Fruit fly (Drosophila melanogaster): ENCODE data around the gene CG7778.
A peak's percentile ranks its signal among the peaks of the same experiment; 100 is the strongest.

Gene CG7778

DNA sequence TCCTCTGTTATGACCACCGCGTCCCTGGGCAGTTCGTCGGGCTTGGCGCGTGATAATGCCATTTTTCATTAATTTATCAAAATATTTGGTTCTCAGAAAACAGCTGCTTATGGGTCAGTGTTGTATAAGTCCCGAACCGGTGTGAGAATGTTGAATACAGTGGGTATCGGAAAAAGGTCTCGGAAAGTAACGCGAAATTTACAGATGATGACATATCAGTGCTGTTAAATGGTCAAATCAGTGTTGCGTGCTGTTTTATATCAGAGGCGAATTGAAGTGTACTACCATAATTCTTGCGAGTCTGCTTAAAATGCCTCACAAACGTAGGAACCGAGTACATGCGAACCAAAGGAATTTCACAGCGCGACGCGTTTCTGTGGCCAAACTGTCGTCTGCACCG is 36.2 kb downstream of the CG7778 start, which contains the start of the genes CG13392 and Rcd4 (continued):
- TF ChIP-seq sim (GFP tag; IDR thresholded peaks at IDR 0.05), result no peak
- no peak for TF ChIP-seq Oli (tag; optimal IDR thresholded peaks at IDR 0.05)
- TF ChIP-seq Pdp1 (GFP tag; optimal IDR thresholded peaks at IDR 0.05), result peak; percentile 73 to 82
- peak; percentile 15 for TF ChIP-seq ash1 (GFP tag; optimal IDR thresholded peaks at IDR 0.05)
- TF ChIP-seq CG8944 (GFP tag; optimal IDR thresholded peaks at IDR 0.05), result peak; percentile 56
- TF ChIP-seq BtbVII (GFP tag; optimal IDR thresholded peaks at IDR 0.05), result no peak
- TF ChIP-seq CG7372 (GFP tag; IDR thresholded peaks at IDR 0.05), result 0 out of 2 replicates have a peak, but pooled peaks have one; percentile 12
- TF ChIP-seq cas (GFP tag; IDR thresholded peaks at IDR 0.05), result no peak
- no peak for TF ChIP-seq Hr39 (optimal IDR thresholded peaks at IDR 0.05)
- no peak for TF ChIP-seq CG17568 (GFP tag; optimal IDR thresholded peaks at IDR 0.05)
- peak; percentile 22 for TF ChIP-seq Fer2 (tag; optimal IDR thresholded peaks at IDR 0.05)
- peak; percentile 41 for TF ChIP-seq CG13296 (GFP tag; optimal IDR thresholded peaks at IDR 0.05)
- TF ChIP-seq Dip2 (GFP tag; IDR thresholded peaks at IDR 0.05), result no peak
- peak; percentile 84 for TF ChIP-seq lbe (GFP tag; optimal IDR thresholded peaks at IDR 0.05)
- peak; percentile 76 for TF ChIP-seq tup (GFP tag; optimal IDR thresholded peaks at IDR 0.05)
- TF ChIP-seq jigr1 (GFP tag; IDR thresholded peaks at IDR 0.05), result no peak
- TF ChIP-seq Bgb (GFP tag; IDR thresholded peaks at IDR 0.05; ENCODE audit: partially characterized antibody), result peak; percentile 72
- TF ChIP-seq en (GFP tag; optimal IDR thresholded peaks at IDR 0.05), result peak; percentile 7
- TF ChIP-seq CG6683 (GFP tag; optimal IDR thresholded peaks at IDR 0.05), result peak; percentile 32
- peak; percentile 90 for TF ChIP-seq CG15514 (GFP tag; optimal IDR thresholded peaks at IDR 0.05)
- TF ChIP-seq CG12942 (GFP tag; optimal IDR thresholded peaks at IDR 0.05), result peak; percentile 71
- TF ChIP-seq Kr (GFP tag; optimal IDR thresholded peaks at IDR 0.05), result no peak
- peak; percentile 23 for TF ChIP-seq CG17802 (tag; optimal IDR thresholded peaks at IDR 0.05)
- no peak for TF ChIP-seq CG15011 (GFP tag; optimal IDR thresholded peaks at IDR 0.05)
- TF ChIP-seq CG11093 (GFP tag; IDR thresholded peaks at IDR 0.05), result no peak
- TF ChIP-seq CG32767 (GFP tag; IDR thresholded peaks at IDR 0.05), result no peak
- peak in 1 of 2 experiments; percentile 44 for TF ChIP-seq bsh (GFP tag; optimal IDR thresholded peaks at IDR 0.05)
- TF ChIP-seq hth (optimal IDR thresholded peaks at IDR 0.05), result no peak
- peak; percentile 79 for TF ChIP-seq CHES-1-like (GFP tag; optimal IDR thresholded peaks at IDR 0.05)
- TF ChIP-seq CG14667 (GFP tag; IDR thresholded peaks at IDR 0.05), result no peak
- TF ChIP-seq Dbx (GFP tag; IDR thresholded peaks at IDR 0.05), result peak; percentile 71
- TF ChIP-seq chm (GFP tag; IDR thresholded peaks at IDR 0.05), result peak; percentile 51; the same call in 1 of the 2 replicates
- TF ChIP-seq dan (GFP tag; IDR thresholded peaks at IDR 0.05), result no peak
- TF ChIP-seq ase (GFP tag; IDR thresholded peaks at IDR 0.05), result no peak
- TF ChIP-seq run (tag; optimal IDR thresholded peaks at IDR 0.05), result peak; percentile 1
- no peak for TF ChIP-seq Spps (tag; optimal IDR thresholded peaks at IDR 0.05)
- no peak for TF ChIP-seq wor (GFP tag; IDR thresholded peaks at IDR 0.05)
- TF ChIP-seq Lpt (GFP tag; optimal IDR thresholded peaks at IDR 0.05), result no peak
- peak; percentile 64 for TF ChIP-seq CG3163 (GFP tag; optimal IDR thresholded peaks at IDR 0.05)
- TF ChIP-seq Antp (GFP tag; optimal IDR thresholded peaks at IDR 0.05), result peak; percentile 85
- TF ChIP-seq MESR4 (GFP tag; optimal IDR thresholded peaks at IDR 0.05), result peak; percentile 78
- TF ChIP-seq CG8089 (GFP tag; optimal IDR thresholded peaks at IDR 0.05), result peak; percentile 11
- TF ChIP-seq her (GFP tag; optimal IDR thresholded peaks at IDR 0.05), result peak; percentile 81
- no peak for TF ChIP-seq jing (GFP tag; optimal IDR thresholded peaks at IDR 0.05)
- TF ChIP-seq CG17829 (tag; optimal IDR thresholded peaks at IDR 0.05), result peak; percentile 70
- peak; percentile 4 for TF ChIP-seq kay (GFP tag; optimal IDR thresholded peaks at IDR 0.05)
- TF ChIP-seq CG2875 (GFP tag; optimal IDR thresholded peaks at IDR 0.05), result peak; percentile 10
- TF ChIP-seq Nf-YA (GFP tag; IDR thresholded peaks at IDR 0.05), result no peak
- no peak for TF ChIP-seq CG30431 (GFP tag; optimal IDR thresholded peaks at IDR 0.05)
- TF ChIP-seq Awh (GFP tag; IDR thresholded peaks at IDR 0.05), result no peak
- TF ChIP-seq CG1233 (GFP tag; optimal IDR thresholded peaks at IDR 0.05), result peak; percentile 19
- TF ChIP-seq CG7839 (tag; optimal IDR thresholded peaks at IDR 0.05), result peak; percentile 36

Measured in whole organism, embryonic.